Worm (Caenorhabditis elegans) whole organism, young adult: Measurements from ENCODE around the gene W07G4.7.
A peak's percentile ranks its signal among the peaks of the same experiment; 100 is the strongest.

Source experiments
- B0261.1 ChIP-seq: sonication (generic microtip); optimal IDR thresholded peaks from 2 replicates; lab custom pipeline; 2016; ENCODE audit warnings: mild to moderate bottlenecking, missing genetic modification characterization, moderate library complexity, missing compliant biosample characterization
- C06A6.2 ChIP-seq: fragments of 200-800 bp; sonication (Bioruptor generic); conservative IDR thresholded peaks from 2 replicates; pipeline ENCODE4 v1.3.6; 2022; ENCODE audit warnings: missing genetic modification characterization, missing compliant biosample characterization
- D2030.7 ChIP-seq: fragments of 200-800 bp; sonication (Bioruptor generic); IDR thresholded peaks from 2 replicates; pipeline ENCODE4 v1.3.6; 2022; ENCODE audit warnings: missing genetic modification reagents, missing genetic modification characterization, missing compliant biosample characterization
- F52B5.7 ChIP-seq: sonication (generic microtip); optimal IDR thresholded peaks from 2 replicates; lab custom pipeline; 2016; ENCODE audit warnings: mild to moderate bottlenecking, missing genetic modification characterization, missing compliant biosample characterization
- F55B11.4 ChIP-seq: sonication (generic microtip); optimal IDR thresholded peaks from 2 replicates; lab custom pipeline; 2016; ENCODE audit warnings: missing compliant biosample characterization, missing genetic modification characterization, borderline replicate concordance; ENCODE audit not compliant: insufficient read depth
- Y53G8AR.9 ChIP-seq: fragments of 200-800 bp; sonication (Bioruptor generic); conservative IDR thresholded peaks from 2 replicates; pipeline ENCODE4 v1.3.6; 2022; ENCODE audit warnings: missing genetic modification reagents, missing genetic modification characterization, missing compliant biosample characterization
- Y56A3A.18 ChIP-seq: fragments of 200-800 bp; sonication (Bioruptor generic); IDR thresholded peaks from 2 replicates; pipeline ENCODE4 v1.3.6; 2022; ENCODE audit warnings: missing genetic modification reagents, missing genetic modification characterization, missing compliant biosample characterization
- ccch-3 ChIP-seq: fragments of 200-800 bp; sonication (Bioruptor generic); optimal IDR thresholded peaks from 2 replicates; lab custom pipeline; 2018; ENCODE audit warnings: mild to moderate bottlenecking, missing genetic modification characterization, missing compliant biosample characterization
- ceh-27 ChIP-seq: fragments of 200-800 bp; sonication (Bioruptor generic); optimal IDR thresholded peaks from 2 replicates; lab custom pipeline; 2018; ENCODE audit warnings: mild to moderate bottlenecking, missing genetic modification characterization, moderate library complexity, missing compliant biosample characterization
- ceh-40 ChIP-seq: fragments of 200-800 bp; sonication (Bioruptor generic); IDR thresholded peaks from 2 replicates; pipeline ENCODE4 v1.3.6; 2022; ENCODE audit warnings: missing genetic modification characterization, missing compliant biosample characterization
- ceh-58 ChIP-seq: fragments of 200-800 bp; sonication (Bioruptor generic); IDR thresholded peaks from 2 replicates; pipeline ENCODE4 v1.3.6; 2022; ENCODE audit warnings: missing genetic modification characterization, missing compliant biosample characterization
- dox-1 ChIP-seq: fragments of 200-800 bp; sonication (Bioruptor generic); IDR thresholded peaks from 2 replicates; pipeline ENCODE4 v1.3.6; 2022; ENCODE audit warnings: missing genetic modification reagents, missing genetic modification characterization, missing compliant biosample characterization
- dpl-1 ChIP-seq: fragments of 150-350 bp; optimal IDR thresholded peaks from 2 replicates; lab custom pipeline; 2014; ENCODE audit warnings: missing biosample characterization, missing genetic modification reagents, missing genetic modification characterization
- efl-1 ChIP-seq: fragments of 150-350 bp; optimal IDR thresholded peaks from 2 replicates; lab custom pipeline; 2014; ENCODE audit warnings: missing biosample characterization, missing genetic modification reagents, missing genetic modification characterization
- egl-18 ChIP-seq: fragments of 200-800 bp; sonication (Bioruptor generic); IDR thresholded peaks from 2 replicates; pipeline ENCODE4 v1.3.6; 2022; ENCODE audit warnings: missing genetic modification reagents, missing genetic modification characterization, missing compliant biosample characterization
- him-1 ChIP-seq: sonication (generic microtip); optimal IDR thresholded peaks from 2 replicates; lab custom pipeline; 2016; ENCODE audit warnings: missing genotype, missing genetic modification reagents, missing genetic modification characterization, missing compliant biosample characterization
- hmg-1.2 ChIP-seq: fragments of 200-800 bp; sonication (Bioruptor generic); IDR thresholded peaks from 2 replicates; pipeline ENCODE4 v1.3.6; 2022; ENCODE audit warnings: missing genetic modification reagents, missing genetic modification characterization, missing compliant biosample characterization
- hrde-1 ChIP-seq: sonication (generic microtip); optimal IDR thresholded peaks from 2 replicates; lab custom pipeline; 2016; ENCODE audit warnings: missing genetic modification characterization, mild to moderate bottlenecking, missing compliant biosample characterization, moderate library complexity, missing genotype, missing genetic modification reagents, borderline replicate concordance
- lin-26 ChIP-seq: fragments of 200-800 bp; sonication (Bioruptor generic); IDR thresholded peaks from 2 replicates; pipeline ENCODE4 v1.3.6; 2022; ENCODE audit warnings: missing genetic modification reagents, missing genetic modification characterization, missing compliant biosample characterization
- lin-35 ChIP-seq, 3 experiments: fragments of 150-350 bp in 2 of 3; sonication (generic microtip) in 1 of 3; optimal IDR thresholded peaks; 2 replicates each; lab custom pipeline; 2014 to 2018; ENCODE audit warnings: missing biosample characterization in 3 of 3, missing genetic modification characterization in 3 of 3, missing genetic modification reagents in 3 of 3
- lsy-27 ChIP-seq: sonication (generic microtip); optimal IDR thresholded peaks from 2 replicates; lab custom pipeline; 2017; ENCODE audit warnings: missing genetic modification characterization, mild to moderate bottlenecking, missing compliant biosample characterization, antibody characterized with exemption, missing genotype, borderline replicate concordance; ENCODE audit not compliant: insufficient read depth
- mel-28 ChIP-seq: sonication (generic microtip); optimal IDR thresholded peaks from 2 replicates; lab custom pipeline; 2016; ENCODE audit warnings: borderline replicate concordance, mild to moderate bottlenecking, missing genetic modification characterization, missing compliant biosample characterization
- nhr-179 ChIP-seq: sonication (generic microtip); optimal IDR thresholded peaks from 2 replicates; lab custom pipeline; 2016; ENCODE audit warnings: mild to moderate bottlenecking, missing genetic modification characterization, missing compliant biosample characterization
- nhr-27 ChIP-seq: fragments of 200-800 bp; sonication (Bioruptor generic); optimal IDR thresholded peaks from 2 replicates; lab custom pipeline; 2018; ENCODE audit warnings: mild to moderate bottlenecking, missing genetic modification characterization, moderate library complexity, missing compliant biosample characterization
- rec-8 ChIP-seq, 2 experiments: sonication (generic microtip); optimal IDR thresholded peaks; 2 replicates each; lab custom pipeline; 2016; ENCODE audit warnings: mild to moderate bottlenecking in 2 of 2, missing genetic modification characterization in 2 of 2, missing genetic modification reagents in 2 of 2, missing genotype in 2 of 2, missing biosample characterization in 1 of 2, missing compliant biosample characterization in 1 of 2, moderate library complexity in 1 of 2
- rpc-1 ChIP-seq, 2 experiments: fragments of 150-350 bp in 1 of 2; sonication (generic microtip) in 1 of 2; optimal IDR thresholded peaks; 2 replicates each; lab custom pipeline; 2014 to 2018; ENCODE audit warnings: missing biosample characterization in 1 of 2, missing genetic modification characterization in 1 of 2, missing genetic modification reagents in 1 of 2, missing genotype in 1 of 2
- snpc-1.1 ChIP-seq: sonication (generic microtip); optimal IDR thresholded peaks from 2 replicates; lab custom pipeline; 2017; ENCODE audit warnings: missing genetic modification characterization, mild to moderate bottlenecking, missing compliant biosample characterization, antibody characterized with exemption, moderate library complexity, missing genotype, missing genetic modification reagents; ENCODE audit not compliant: insufficient read depth
- somi-1 ChIP-seq: fragments of 200-800 bp; sonication (Bioruptor generic); optimal IDR thresholded peaks from 2 replicates; lab custom pipeline; 2018; ENCODE audit warnings: mild to moderate bottlenecking, missing genetic modification characterization, missing compliant biosample characterization
- tbp1 ChIP-seq: fragments of 200-800 bp; sonication (Bioruptor generic); optimal IDR thresholded peaks from 2 replicates; lab custom pipeline; 2018; ENCODE audit warnings: mild to moderate bottlenecking, missing genetic modification characterization, missing compliant biosample characterization
- tbx-9 ChIP-seq: sonication (generic microtip); optimal IDR thresholded peaks from 2 replicates; lab custom pipeline; 2016; ENCODE audit warnings: borderline replicate concordance, missing genetic modification characterization, inconsistent platforms, missing compliant biosample characterization
- tlf-1 ChIP-seq: fragments of 200-800 bp; sonication (Bioruptor generic); optimal IDR thresholded peaks from 2 replicates; lab custom pipeline; 2018; ENCODE audit warnings: mild to moderate bottlenecking, missing genetic modification characterization, missing compliant biosample characterization
- ztf-18 ChIP-seq: sonication (generic microtip); optimal IDR thresholded peaks from 2 replicates; lab custom pipeline; 2016; ENCODE audit warnings: missing genotype, mild to moderate bottlenecking, missing genetic modification characterization, missing compliant biosample characterization
- ztf-25 ChIP-seq: fragments of 200-800 bp; sonication (Bioruptor generic); IDR thresholded peaks from 2 replicates; pipeline ENCODE4 v1.3.6; 2022; ENCODE audit warnings: missing genetic modification reagents, missing genetic modification characterization, missing compliant biosample characterization
- ztf-28 ChIP-seq: fragments of 200-800 bp; sonication (Bioruptor generic); IDR thresholded peaks from 2 replicates; pipeline ENCODE4 v1.3.6; 2022; ENCODE audit warnings: missing genetic modification reagents, missing genetic modification characterization, missing compliant biosample characterization
- ztf-6 ChIP-seq: fragments of 200-800 bp; sonication (Bioruptor generic); IDR thresholded peaks from 2 replicates; pipeline ENCODE4 v1.3.6; 2022; ENCODE audit warnings: missing genetic modification reagents, missing genetic modification characterization, missing compliant biosample characterization

The W07G4.7 gene

ce11 chrV:13028871-13029270, 5.6 kb downstream of the W07G4.7 start:
- TF ChIP-seq nhr-179 (tag; lab: Kevin White, UChicago) (no peak), lsy-27 (tag; lab: Kevin White, UChicago) (no peak), Y53G8AR.9 (no peak), dox-1 (GFP tag; lab: Robert Waterston, UW) (no peak), ccch-3 (GFP tag; lab: Kevin White, UChicago) (no peak), egl-18 (no peak), Y56A3A.18 (GFP tag; lab: Robert Waterston, UW) (no peak), efl-1 (GFP tag; lab: Kevin White, UChicago) (no peak), ceh-27 (GFP tag; lab: Kevin White, UChicago) (no peak), tlf-1 (GFP tag; lab: Kevin White, UChicago) (no peak)
- TF ChIP-seq, all 124 proteins: peak for 0

ce11 chrV:13026631-13027299, 7.7 kb downstream of the W07G4.7 start:
- TF ChIP-seq mel-28, result no peak
- TF ChIP-seq ztf-18, result peak; percentile 36
- TF ChIP-seq lin-26 (GFP tag; lab: Robert Waterston, UW), result peak; percentile 82
- TF ChIP-seq him-1 (tag; lab: Kevin White, UChicago), result peak; percentile 41
- TF ChIP-seq ceh-40 (GFP tag; lab: Robert Waterston, UW), result no peak
- TF ChIP-seq B0261.1, result peak; percentile 61
- peak; percentile 46 for TF ChIP-seq rpc-1 (optimal IDR thresholded peaks at IDR 0.05; lab: Kevin White, UChicago)
- peak; percentile 79 for TF ChIP-seq rpc-1 (tag; optimal IDR thresholded peaks at IDR 0.05; lab: Kevin White, UChicago)
- no peak for TF ChIP-seq lsy-27 (tag; lab: Kevin White, UChicago)
- TF ChIP-seq ztf-25 (GFP tag; lab: Robert Waterston, UW), result 0 out of 2 replicates have a peak, but pooled peaks have one; percentile 21
- peak in 1 of 2 experiments; percentile 14 for TF ChIP-seq rec-8 (tag; optimal IDR thresholded peaks at IDR 0.05; lab: Kevin White, UChicago)
- TF ChIP-seq hmg-1.2 (GFP tag; lab: Robert Waterston, UW), result peak; percentile 32; the same call in 1 of the 2 replicates
- TF ChIP-seq D2030.7, result peak; percentile 49
- TF ChIP-seq hrde-1 (tag; lab: Kevin White, UChicago), result no peak
- TF ChIP-seq tbp1 (GFP tag; lab: Kevin White, UChicago), result peak; percentile 84
- 0 out of 2 replicates have a peak, but pooled peaks have one; percentile 17 for TF ChIP-seq dox-1 (GFP tag; lab: Robert Waterston, UW)
- TF ChIP-seq, all 124 proteins: peak for 11

ce11 chrV:13025283-13025682, 9.2 kb downstream of the W07G4.7 start:
- 0 out of 2 replicates have a peak, but pooled peaks have one; percentile 20 for TF ChIP-seq ztf-28 (GFP tag; lab: Robert Waterston, UW)
- no peak for TF ChIP-seq lin-35 (GFP tag; optimal IDR thresholded peaks at IDR 0.05; lab: Kevin White, UChicago)
- no peak for TF ChIP-seq somi-1 (GFP tag; lab: Kevin White, UChicago)
- TF ChIP-seq C06A6.2 (GFP tag; lab: Robert Waterston, UW), result no peak
- no peak for TF ChIP-seq dpl-1
- no peak for TF ChIP-seq ztf-6 (GFP tag; lab: Robert Waterston, UW)
- TF ChIP-seq snpc-1.1 (tag; lab: Kevin White, UChicago), result no peak
- TF ChIP-seq ceh-40 (GFP tag; lab: Robert Waterston, UW), result no peak
- TF ChIP-seq tbx-9 (tag; lab: Kevin White, UChicago), result no peak
- 0 out of 2 replicates have a peak, but pooled peaks have one; percentile 21 for TF ChIP-seq ceh-58 (GFP tag; lab: Robert Waterston, UW)
- no peak for TF ChIP-seq F55B11.4
- no peak for TF ChIP-seq F52B5.7 (tag; lab: Kevin White, UChicago)
- no peak for TF ChIP-seq nhr-27 (tag; lab: Kevin White, UChicago)
